Worm (Caenorhabditis elegans): ENCODE results near the gene F08H9.3.

DNA sequence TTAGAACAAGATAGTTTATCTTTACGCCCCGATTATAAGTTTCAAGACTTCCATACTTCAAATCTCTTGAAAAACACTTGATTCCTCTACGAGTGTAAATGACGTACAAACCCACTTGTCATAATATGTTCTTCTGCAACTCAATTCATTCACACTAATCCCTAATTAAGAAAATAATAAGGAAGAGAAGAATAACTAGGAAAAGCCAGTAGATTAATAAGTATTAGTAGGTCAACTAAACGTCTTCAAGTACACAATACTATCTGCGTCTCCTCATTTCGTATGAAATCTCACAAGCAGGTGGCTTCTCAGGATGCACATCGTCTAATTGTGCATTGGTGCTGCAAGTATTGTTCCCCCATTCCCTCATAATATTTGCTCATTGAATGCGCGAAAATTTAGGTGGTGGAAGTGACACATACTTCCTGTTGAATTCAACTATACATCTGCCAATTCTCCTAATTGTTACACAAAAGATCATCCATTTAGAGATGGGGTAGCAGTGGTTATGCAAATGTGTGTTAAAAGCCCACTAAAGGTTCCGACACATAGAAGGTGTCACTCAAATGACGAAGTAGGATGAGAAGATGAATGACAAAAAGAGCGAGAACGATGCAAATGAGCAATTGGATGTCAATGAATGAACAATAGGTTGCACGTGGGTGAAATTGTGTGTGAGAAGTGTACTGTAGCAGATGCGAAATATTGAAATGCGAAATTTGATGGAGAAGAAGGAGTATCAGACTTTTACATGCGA is 35.9 kb downstream of the F08H9.3 start:
- no peak for TF ChIP-seq unc-62 (GFP tag; optimal IDR thresholded peaks at IDR 0.05)
- no peak for TF ChIP-seq hsf-1 (GFP tag; IDR thresholded peaks at IDR 0.05)
- no peak for TF ChIP-seq snpc-4 (GFP tag; optimal IDR thresholded peaks at IDR 0.05)
- TF ChIP-seq snpc-4 (tag; optimal IDR thresholded peaks at IDR 0.05): no peak

Data from whole organism, young adult.